Worm (Caenorhabditis elegans) whole organism, early embryonic: ENCODE data around the gene C04G6.6.

Experiments used
- B0310.2 ChIP-seq: sonication (generic microtip); optimal IDR thresholded peaks from 2 replicates; lab custom pipeline; 2016; ENCODE audit warnings: mild to moderate bottlenecking, missing genetic modification characterization, missing compliant biosample characterization
- F13C5.2 ChIP-seq: sonication (generic microtip); optimal IDR thresholded peaks from 2 replicates; lab custom pipeline; 2017; ENCODE audit warnings: mild to moderate bottlenecking, missing genetic modification characterization, inconsistent platforms, missing compliant biosample characterization
- ama-1 ChIP-seq: fragments of 150-350 bp; optimal IDR thresholded peaks from 2 replicates; lab custom pipeline; 2014
- ceh-13 ChIP-seq: fragments of 200-800 bp; sonication (Bioruptor generic); optimal IDR thresholded peaks from 2 replicates; lab custom pipeline; 2018; ENCODE audit warnings: mild to moderate bottlenecking, missing genetic modification characterization, missing compliant biosample characterization
- ceh-36 ChIP-seq: sonication (generic microtip); optimal IDR thresholded peaks from 2 replicates; lab custom pipeline; 2016; ENCODE audit warnings: missing genetic modification characterization, inconsistent platforms, missing compliant biosample characterization
- flt-1 ChIP-seq: fragments of 200-800 bp; sonication (Bioruptor generic); IDR thresholded peaks from 2 replicates; pipeline ENCODE4 v1.3.6; 2022; ENCODE audit warnings: missing genetic modification characterization, missing compliant biosample characterization
- hnd-1 ChIP-seq: sonication (generic microtip); optimal IDR thresholded peaks from 2 replicates; lab custom pipeline; 2016; ENCODE audit warnings: missing genetic modification characterization, missing compliant biosample characterization
- pes-1 ChIP-seq: fragments of 200-800 bp; sonication (Bioruptor generic); IDR thresholded peaks from 2 replicates; pipeline ENCODE4 v1.3.6; 2022; ENCODE audit warnings: missing genetic modification reagents, missing genetic modification characterization, missing compliant biosample characterization
- sea-1 ChIP-seq: fragments of 200-800 bp; sonication (Bioruptor generic); conservative IDR thresholded peaks from 2 replicates; pipeline ENCODE4 v1.3.6; 2022; ENCODE audit warnings: missing genetic modification characterization, missing compliant biosample characterization
- tbx-11 ChIP-seq: fragments of 200-800 bp; sonication (Bioruptor generic); IDR thresholded peaks from 2 replicates; pipeline ENCODE4 v1.3.6; 2022; ENCODE audit warnings: missing genetic modification characterization, missing compliant biosample characterization
- tbx-37 ChIP-seq: fragments of 200-800 bp; sonication (Bioruptor generic); conservative IDR thresholded peaks from 2 replicates; pipeline ENCODE4 v1.3.6; 2022; ENCODE audit warnings: missing genetic modification reagents, missing genetic modification characterization, missing compliant biosample characterization

- no peak for TF ChIP-seq flt-1
- no peak for TF ChIP-seq hnd-1 (tag; lab: Kevin White, UChicago)
- TF ChIP-seq ceh-36: no peak
- no peak for TF ChIP-seq ama-1 (lab: Kevin White, UChicago)
- no peak for TF ChIP-seq pes-1 (GFP tag; lab: Robert Waterston, UW)
- TF ChIP-seq tbx-37: no peak
- TF ChIP-seq sea-1 (GFP tag; lab: Robert Waterston, UW): no peak
- no peak for TF ChIP-seq B0310.2 (tag; lab: Kevin White, UChicago)
- TF ChIP-seq F13C5.2 (tag; lab: Kevin White, UChicago): no peak
- no peak for TF ChIP-seq tbx-11 (GFP tag; lab: Robert Waterston, UW)
- TF ChIP-seq ceh-13: no peak
Measured at ce11 chrII:5084225-5084624, 15.3 kb downstream of the C04G6.6 start.
